Worm (Caenorhabditis elegans): ENCODE results near the gene grwd-1.
A peak's percentile ranks its signal among the peaks of the same experiment; 100 is the strongest.

DNA sequence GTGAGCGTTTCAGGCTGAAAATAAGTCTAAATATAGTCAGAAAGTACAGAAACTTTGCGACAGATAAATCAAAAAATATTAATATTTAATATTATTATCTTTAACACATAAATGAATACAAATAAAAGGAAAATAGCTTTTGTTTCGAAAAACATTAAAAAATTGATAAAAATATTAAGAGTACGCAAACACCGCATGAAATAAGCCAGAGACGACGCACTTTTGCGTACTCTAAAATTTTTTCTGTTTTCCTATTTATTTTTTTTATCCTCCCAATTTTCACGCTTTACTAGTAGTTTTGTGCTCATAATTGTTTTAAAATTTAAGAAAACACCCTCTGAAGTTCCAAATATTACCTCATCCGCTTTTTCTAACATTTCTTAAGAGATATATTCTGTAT, at the start of gene grwd-1, which contains the start of gene rbm-42:
- TF ChIP-seq pag-3 (tag; optimal IDR thresholded peaks at IDR 0.05; ENCODE audit: borderline replicate concordance) (no peak), unc-42 (tag; optimal IDR thresholded peaks at IDR 0.05) (no peak), ama-1 (optimal IDR thresholded peaks at IDR 0.05) (no peak), dmd-4 (tag; optimal IDR thresholded peaks at IDR 0.05; ENCODE audit: borderline replicate concordance) (no peak), unc-55 (GFP tag; optimal IDR thresholded peaks at IDR 0.05) (no peak), elt-2 (tag; optimal IDR thresholded peaks at IDR 0.05) (peak; percentile 13), ceh-19 (GFP tag; optimal IDR thresholded peaks at IDR 0.05) (no peak), ceh-22 (tag; optimal IDR thresholded peaks at IDR 0.05) (no peak), T23F11.4 (GFP tag; optimal IDR thresholded peaks at IDR 0.05) (no peak), madf-2 (tag; optimal IDR thresholded peaks at IDR 0.05) (no peak), syd-9 (tag; optimal IDR thresholded peaks at IDR 0.05) (no peak), sox-4 (tag; optimal IDR thresholded peaks at IDR 0.05) (no peak), unc-86 (tag; optimal IDR thresholded peaks at IDR 0.05) (no peak), sox-2 (GFP tag; IDR thresholded peaks at IDR 0.05) (no peak)

All from whole organism, late embryonic.